Worm (Caenorhabditis elegans): Measurements from ENCODE around the gene oig-5.

DNA sequence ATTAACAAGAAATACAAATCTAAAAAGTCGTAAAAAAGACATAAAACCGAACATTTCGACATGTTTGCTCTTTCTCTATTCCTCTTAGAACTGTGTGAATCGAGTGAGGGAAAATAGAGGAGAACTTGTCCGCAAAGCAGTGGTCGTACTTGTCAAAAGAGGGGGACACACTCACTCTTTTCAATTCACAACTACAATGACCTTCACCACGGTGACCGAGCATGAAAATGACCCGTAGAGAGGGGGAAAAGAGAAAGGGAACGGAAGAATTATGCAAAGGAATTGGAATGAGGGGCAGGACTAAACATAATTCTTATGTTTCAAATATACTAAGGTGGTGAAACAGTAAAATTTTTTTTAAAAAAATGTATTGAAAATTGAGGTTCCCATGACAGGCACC lies 26.5 kb downstream of the oig-5 start:
- TF ChIP-seq ref-1 (GFP tag; conservative IDR thresholded peaks at IDR 0.05) = no peak
- TF ChIP-seq T22C8.4 (GFP tag; IDR thresholded peaks at IDR 0.05) = no peak
- TF ChIP-seq flt-1 (GFP tag; IDR thresholded peaks at IDR 0.05) = no peak
- no peak for TF ChIP-seq tab-1 (GFP tag; IDR thresholded peaks at IDR 0.05)
- no peak for TF ChIP-seq ztf-29 (GFP tag; IDR thresholded peaks at IDR 0.05)
- no peak for TF ChIP-seq ztf-23 (GFP tag; IDR thresholded peaks at IDR 0.05)
- TF ChIP-seq cog-1 (tag; optimal IDR thresholded peaks at IDR 0.05) = no peak
- no peak for TF ChIP-seq med-1 (GFP tag; optimal IDR thresholded peaks at IDR 0.05; ENCODE audit: insufficient read depth)
- no peak for TF ChIP-seq klf-2 (GFP tag; conservative IDR thresholded peaks at IDR 0.05)

Measured in whole organism, midembryonic.